Worm (Caenorhabditis elegans) whole organism, late embryonic: ENCODE data around the gene gur-4.

Experiments used
- ama-1 ChIP-seq: fragments of 150-350 bp; optimal IDR thresholded peaks from 2 replicates; lab custom pipeline; 2014
- hlh-8 ChIP-seq: sonication (generic microtip); optimal IDR thresholded peaks from 2 replicates; lab custom pipeline; 2016; ENCODE audit warnings: missing genotype, missing genetic modification characterization, missing compliant biosample characterization
- nhr-11 ChIP-seq: fragments of 150-350 bp; optimal IDR thresholded peaks from 2 replicates; lab custom pipeline; 2014; ENCODE audit warnings: missing biosample characterization, missing genetic modification characterization
- npax-4 ChIP-seq: sonication (generic microtip); optimal IDR thresholded peaks from 2 replicates; lab custom pipeline; 2016; ENCODE audit warnings: missing genetic modification characterization, missing compliant biosample characterization
- syd-9 ChIP-seq: sonication (generic microtip); optimal IDR thresholded peaks from 2 replicates; lab custom pipeline; 2016; ENCODE audit warnings: mild to moderate bottlenecking, missing genetic modification characterization, moderate library complexity, missing compliant biosample characterization
- unc-3 ChIP-seq, 2 experiments: fragments of 200-800 bp in 1 of 2; sonication (Bioruptor generic) in 1 of 2; sonication (generic microtip) in 1 of 2; conservative IDR thresholded peaks in 1 of 2; optimal IDR thresholded peaks in 1 of 2; 2 replicates each; pipeline versions ENCODE4 v1.3.6 to Lab custom; 2016 to 2022; ENCODE audit warnings: missing compliant biosample characterization in 2 of 2, missing genetic modification characterization in 2 of 2, missing genetic modification reagents in 1 of 2
- unc-86 ChIP-seq: sonication (generic microtip); optimal IDR thresholded peaks from 2 replicates; lab custom pipeline; 2016; ENCODE audit warnings: missing genetic modification characterization, missing compliant biosample characterization
- zip-5 ChIP-seq: sonication (generic microtip); optimal IDR thresholded peaks from 2 replicates; lab custom pipeline; 2016; ENCODE audit warnings: missing genetic modification characterization, missing compliant biosample characterization

- no peak for TF ChIP-seq zip-5 (tag; lab: Kevin White, UChicago)
- TF ChIP-seq ama-1 (lab: Kevin White, UChicago) = no peak
- TF ChIP-seq syd-9 (tag; lab: Kevin White, UChicago) = no peak
- TF ChIP-seq hlh-8 (tag; lab: Kevin White, UChicago) = no peak
- no peak for TF ChIP-seq nhr-11 (tag; lab: Kevin White, UChicago)
- TF ChIP-seq npax-4 (tag; lab: Kevin White, UChicago) = no peak
- TF ChIP-seq unc-3 (GFP tag; conservative IDR thresholded peaks at IDR 0.05; lab: Robert Waterston, UW) = no peak
- no peak for TF ChIP-seq unc-3 (tag; optimal IDR thresholded peaks at IDR 0.05; lab: Kevin White, UChicago)
- TF ChIP-seq unc-86 (tag; lab: Kevin White, UChicago) = no peak
These were observed 22.3 kb downstream of the gur-4 start, which contains the start of gene K09E4.3 for ce11 chrII:14126841-14127240.
